Worm (Caenorhabditis elegans) whole organism, late embryonic: ENCODE measurements around the gene kin-36.
A peak's percentile ranks its signal among the peaks of the same experiment; 100 is the strongest.
"Not testable (repeated sequence)": the region's sequence is repeated elsewhere in the genome, so short reads cannot be mapped to it uniquely, and the experiment has no call there.

Experiments
- F13H6.1 ChIP-seq: sonication (generic microtip); optimal IDR thresholded peaks from 2 replicates; lab custom pipeline; 2016; ENCODE audit warnings: missing genetic modification characterization, missing compliant biosample characterization
- ama-1 ChIP-seq: fragments of 150-350 bp; optimal IDR thresholded peaks from 2 replicates; lab custom pipeline; 2014
- fkh-10 ChIP-seq: fragments of 150-350 bp; optimal IDR thresholded peaks from 2 replicates; lab custom pipeline; 2014; ENCODE audit warnings: missing biosample characterization, missing genetic modification reagents, missing genetic modification characterization
- hlh-30 ChIP-seq: sonication (generic microtip); optimal IDR thresholded peaks from 2 replicates; lab custom pipeline; 2017; ENCODE audit warnings: antibody characterized with exemption, missing genetic modification characterization, missing compliant biosample characterization; ENCODE audit not compliant: insufficient read depth
- hlh-6 ChIP-seq: sonication (generic microtip); optimal IDR thresholded peaks from 2 replicates; lab custom pipeline; 2016; ENCODE audit warnings: missing genotype, missing genetic modification characterization, missing compliant biosample characterization
- nfya-1 ChIP-seq: sonication (generic microtip); optimal IDR thresholded peaks from 2 replicates; lab custom pipeline; 2017; ENCODE audit warnings: missing genetic modification characterization, mild to moderate bottlenecking, missing compliant biosample characterization, antibody characterized with exemption, moderate library complexity
- nhr-11 ChIP-seq: fragments of 150-350 bp; optimal IDR thresholded peaks from 2 replicates; lab custom pipeline; 2014; ENCODE audit warnings: missing biosample characterization, missing genetic modification characterization
- rnt-1 ChIP-seq: sonication (generic microtip); optimal IDR thresholded peaks from 2 replicates; lab custom pipeline; 2016; ENCODE audit warnings: missing genetic modification characterization, missing compliant biosample characterization
- ttx-3 ChIP-seq: sonication (generic microtip); optimal IDR thresholded peaks from 2 replicates; lab custom pipeline; 2016; ENCODE audit warnings: missing genetic modification reagents, missing genetic modification characterization, missing compliant biosample characterization

DNA sequence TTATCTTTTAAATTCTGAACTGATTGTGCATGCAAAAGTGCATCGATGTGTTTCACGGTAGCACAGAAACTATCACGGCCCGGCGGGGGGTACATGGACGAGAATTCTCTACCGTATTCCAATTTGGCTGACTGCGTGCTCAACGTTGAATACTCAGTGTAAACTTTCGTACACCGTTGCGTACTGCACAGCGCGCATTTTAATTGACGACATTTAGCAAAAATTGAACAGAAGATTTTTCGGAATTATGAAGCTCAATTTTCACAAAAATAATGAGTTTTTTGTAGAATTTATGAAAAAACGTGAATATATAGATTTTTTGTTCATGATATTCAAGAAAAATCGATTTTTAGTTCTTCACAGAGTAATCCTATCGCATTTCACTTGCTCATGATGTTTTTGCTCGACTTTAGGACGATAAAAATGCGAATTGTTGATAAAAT, 46.7 kb downstream of the kin-36 start:
- not testable (repeated sequence) for TF ChIP-seq fkh-10 (GFP tag; lab: Kevin White, UChicago); rnt-1 (tag; lab: Kevin White, UChicago); hlh-30 (tag; lab: Kevin White, UChicago); ama-1 (lab: Kevin White, UChicago); nhr-11; F13H6.1 (tag; lab: Kevin White, UChicago); ttx-3 (tag; lab: Kevin White, UChicago); hlh-6 (tag; lab: Kevin White, UChicago)
- peak; percentile 47 for TF ChIP-seq nfya-1 (tag; lab: Kevin White, UChicago)
